Worm (Caenorhabditis elegans): Measurements from ENCODE around the gene F43C9.1.

Gene F43C9.1

DNA sequence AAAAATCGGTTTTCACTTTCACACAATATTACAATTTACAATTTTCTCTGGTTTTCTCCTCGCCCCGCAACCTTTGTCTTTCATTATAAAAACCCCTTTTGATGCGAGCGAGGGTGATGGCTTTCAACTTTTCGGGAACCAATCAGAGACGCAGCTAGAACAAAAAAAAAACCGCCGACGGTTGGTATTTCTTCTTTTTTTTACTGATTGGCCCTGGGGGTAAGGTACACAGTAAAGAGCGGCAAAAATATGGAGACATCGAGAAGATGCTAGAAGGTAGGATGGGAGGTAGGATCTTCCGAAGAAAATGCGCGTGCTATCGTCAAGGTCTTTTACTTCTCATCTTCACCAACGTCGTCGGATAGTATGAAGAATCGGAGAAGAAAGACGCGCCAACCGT lies 15.7 kb downstream of the F43C9.1 start:
- TF ChIP-seq F13H6.1 (tag; optimal IDR thresholded peaks at IDR 0.05) = no peak
- TF ChIP-seq odd-2 (tag; optimal IDR thresholded peaks at IDR 0.05) = no peak
- TF ChIP-seq K09A11.1 (tag; optimal IDR thresholded peaks at IDR 0.05; ENCODE audit: insufficient read depth) = no peak
- TF ChIP-seq nfya-1 (tag; optimal IDR thresholded peaks at IDR 0.05) = peak; percentile 26

DNA sequence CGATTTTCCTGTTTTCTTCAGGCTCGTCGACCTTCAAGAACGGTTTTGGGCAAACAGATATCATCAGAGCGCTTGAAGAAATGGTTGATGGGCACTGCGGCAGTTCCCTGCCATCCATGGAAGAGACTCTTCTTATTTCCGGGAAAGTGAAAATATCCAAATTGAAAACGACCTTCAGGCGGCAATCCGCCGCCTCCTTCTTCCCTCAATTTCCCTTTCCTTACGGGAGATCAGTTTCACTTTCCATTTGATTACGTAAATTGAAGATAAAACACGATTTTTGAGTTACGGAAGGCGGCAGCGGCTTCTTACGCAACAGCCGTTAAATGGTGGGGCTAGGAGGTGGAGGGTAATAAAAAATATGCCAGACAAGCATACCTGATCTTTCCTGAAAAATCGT lies 16.1 kb downstream of the F43C9.1 start:
- TF ChIP-seq ref-2 (tag; optimal IDR thresholded peaks at IDR 0.05) = peak; percentile 67
- TF ChIP-seq fkh-10 (GFP tag; optimal IDR thresholded peaks at IDR 0.05) = no peak
- TF ChIP-seq K02D7.2 (tag; optimal IDR thresholded peaks at IDR 0.05) = no peak
- no peak for TF ChIP-seq ceh-30 (tag; optimal IDR thresholded peaks at IDR 0.05)
- no peak for TF ChIP-seq pag-3 (tag; optimal IDR thresholded peaks at IDR 0.05; ENCODE audit: borderline replicate concordance)
- no peak for TF ChIP-seq tbx-2 (tag; optimal IDR thresholded peaks at IDR 0.05)
- no peak for TF ChIP-seq ceh-34 (tag; optimal IDR thresholded peaks at IDR 0.05)
- no peak for TF ChIP-seq hlh-8 (tag; optimal IDR thresholded peaks at IDR 0.05)
- TF ChIP-seq ztf-16 (tag; optimal IDR thresholded peaks at IDR 0.05) = peak; percentile 55
- TF ChIP-seq dmd-4 (tag; optimal IDR thresholded peaks at IDR 0.05; ENCODE audit: borderline replicate concordance) = no peak

DNA sequence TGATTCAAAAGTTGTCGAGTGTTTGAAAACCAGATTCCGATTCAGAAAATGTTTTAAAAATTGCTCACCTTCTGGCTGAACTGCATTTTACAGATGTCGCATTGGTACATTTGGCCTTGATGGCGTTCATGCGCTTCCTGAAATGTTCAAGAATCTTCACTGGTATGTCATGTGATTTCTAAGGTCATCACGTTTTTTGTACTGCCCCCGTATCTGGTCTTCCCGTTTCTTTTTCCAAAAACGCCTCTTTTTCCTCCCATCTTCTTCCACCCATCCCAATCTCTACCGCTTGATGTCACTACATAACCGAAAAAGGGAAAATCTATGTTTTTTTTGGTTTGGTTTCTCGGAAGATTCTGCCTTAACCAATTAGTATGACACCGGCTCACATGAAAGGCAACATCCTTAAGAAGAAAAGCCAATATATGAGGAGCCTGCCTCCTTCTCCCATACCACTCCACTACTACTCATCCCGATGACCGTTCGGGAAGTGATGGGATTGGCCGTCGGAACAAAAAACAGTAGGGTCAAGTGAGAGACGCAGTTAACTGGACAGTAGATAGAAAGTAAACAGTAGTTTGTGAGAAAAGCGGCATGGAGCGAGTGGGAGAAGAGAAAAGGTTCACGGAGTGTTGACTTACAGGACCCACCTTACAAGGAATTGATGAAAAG lies 16.8 kb downstream of the F43C9.1 start:
- TF ChIP-seq zip-5 (tag; optimal IDR thresholded peaks at IDR 0.05) (no peak), hlh-30 (tag; optimal IDR thresholded peaks at IDR 0.05; ENCODE audit: insufficient read depth) (peak; percentile 59), ztf-16 (tag; optimal IDR thresholded peaks at IDR 0.05) (peak; percentile 63)

DNA sequence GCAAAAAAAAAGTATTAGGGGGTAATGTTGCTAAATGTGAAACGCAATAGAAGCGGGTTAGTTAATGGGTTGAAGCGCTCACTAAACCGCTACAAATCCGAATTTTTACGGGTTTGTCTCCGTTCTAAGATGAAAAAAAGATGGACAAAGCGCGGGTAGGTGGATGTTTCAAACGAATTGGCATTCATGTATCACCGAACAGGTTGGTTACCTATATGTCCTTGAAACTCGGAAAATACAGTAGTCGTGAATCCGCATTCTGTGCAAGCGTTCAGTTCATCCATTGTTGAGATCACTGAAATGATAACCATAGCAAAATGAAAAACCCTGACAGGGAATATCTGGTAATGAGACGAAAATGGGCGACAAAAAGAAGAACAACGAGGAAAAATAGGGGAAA lies 18.2 kb downstream of the F43C9.1 start, which contains the start of gene ztf-16:
Gene ztf-16, minus strand, starts transcription at position 299 of the 400 bp plus-strand sequence.
- TF ChIP-seq ztf-16 (tag; optimal IDR thresholded peaks at IDR 0.05) (no peak), ref-2 (tag; optimal IDR thresholded peaks at IDR 0.05) (no peak), pha-2 (tag; optimal IDR thresholded peaks at IDR 0.05) (no peak), hlh-13 (GFP tag; optimal IDR thresholded peaks at IDR 0.05) (no peak), pag-3 (tag; optimal IDR thresholded peaks at IDR 0.05; ENCODE audit: borderline replicate concordance) (no peak), unc-3 (GFP tag; conservative IDR thresholded peaks at IDR 0.05) (no peak), unc-3 (tag; optimal IDR thresholded peaks at IDR 0.05) (no peak)

DNA sequence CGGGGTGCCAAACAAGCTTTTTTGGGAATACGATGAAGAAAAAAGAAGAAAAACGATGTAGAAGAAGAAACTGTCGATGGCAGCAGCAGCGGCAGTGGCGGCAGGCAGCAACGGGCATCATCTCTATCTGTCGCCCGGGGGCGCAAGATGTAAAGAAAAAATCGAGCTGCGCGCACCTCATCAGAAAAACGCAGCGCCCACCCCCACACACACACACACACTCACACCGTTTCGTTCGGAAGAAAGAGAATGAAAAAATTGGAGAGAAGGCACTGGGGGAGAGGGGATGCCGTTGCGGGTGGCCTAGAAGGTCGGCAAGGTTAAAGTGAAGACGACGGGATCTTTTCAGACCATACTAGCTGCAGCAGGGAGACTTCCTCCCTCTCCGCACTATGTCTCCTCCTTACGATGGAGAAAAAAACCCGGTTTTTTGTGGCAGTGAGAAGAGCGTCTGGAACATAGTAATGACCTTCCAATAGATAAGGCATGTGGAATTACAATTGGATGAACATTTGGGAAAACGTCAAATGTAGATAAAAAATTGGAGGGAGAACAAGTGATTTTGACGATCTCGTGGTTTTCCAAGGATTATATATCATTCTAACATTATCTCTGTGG lies 20.1 kb downstream of the F43C9.1 start:
- TF ChIP-seq lim-6 (tag; optimal IDR thresholded peaks at IDR 0.05) (no peak), lin-11 (tag; optimal IDR thresholded peaks at IDR 0.05) (no peak), ets-4 (tag; optimal IDR thresholded peaks at IDR 0.05) (no peak), mec-3 (tag; optimal IDR thresholded peaks at IDR 0.05; ENCODE audit: borderline replicate concordance) (no peak), eyg-1 (tag; optimal IDR thresholded peaks at IDR 0.05) (no peak), pros-1 (tag; optimal IDR thresholded peaks at IDR 0.05) (no peak), pag-3 (tag; optimal IDR thresholded peaks at IDR 0.05; ENCODE audit: borderline replicate concordance) (no peak), elt-4 (tag; optimal IDR thresholded peaks at IDR 0.05) (no peak), ref-2 (tag; optimal IDR thresholded peaks at IDR 0.05) (peak; percentile 49), ttx-3 (tag; optimal IDR thresholded peaks at IDR 0.05) (no peak), fkh-10 (GFP tag; optimal IDR thresholded peaks at IDR 0.05) (no peak), zip-5 (tag; optimal IDR thresholded peaks at IDR 0.05) (no peak), ceh-19 (GFP tag; optimal IDR thresholded peaks at IDR 0.05) (no peak), unc-86 (tag; optimal IDR thresholded peaks at IDR 0.05) (no peak), rnt-1 (tag; optimal IDR thresholded peaks at IDR 0.05) (no peak), sdc-2 (tag; optimal IDR thresholded peaks at IDR 0.05) (peak; percentile 13), ceh-34 (tag; optimal IDR thresholded peaks at IDR 0.05) (no peak), hlh-6 (tag; optimal IDR thresholded peaks at IDR 0.05) (no peak), ceh-6 (GFP tag; optimal IDR thresholded peaks at IDR 0.05) (no peak), pha-4 (tag; optimal IDR thresholded peaks at IDR 0.05) (no peak), K02D7.2 (tag; optimal IDR thresholded peaks at IDR 0.05) (no peak), Y22D7AL.16 (tag; optimal IDR thresholded peaks at IDR 0.05) (peak; percentile 17), madf-2 (tag; optimal IDR thresholded peaks at IDR 0.05) (no peak), ztf-16 (tag; optimal IDR thresholded peaks at IDR 0.05) (peak; percentile 59), ceh-31 (tag; optimal IDR thresholded peaks at IDR 0.05) (no peak), ahr-1 (tag; optimal IDR thresholded peaks at IDR 0.05) (no peak)

Measured in whole organism, late embryonic.